Worm (Caenorhabditis elegans) whole organism, young adult: ENCODE results near the gene C04G6.13.

Source experiments
- C17E4.6 ChIP-seq: fragments of 200-800 bp; sonication (Bioruptor generic); IDR thresholded peaks from 2 replicates; pipeline ENCODE4 v1.3.6; 2022; ENCODE audit warnings: missing genetic modification reagents, missing genetic modification characterization, missing compliant biosample characterization
- F23B12.7 ChIP-seq: sonication (generic microtip); optimal IDR thresholded peaks from 2 replicates; lab custom pipeline; 2017; ENCODE audit warnings: missing genetic modification characterization, mild to moderate bottlenecking, missing compliant biosample characterization, antibody characterized with exemption, moderate library complexity; ENCODE audit not compliant: insufficient read depth
- F33H1.4 ChIP-seq: fragments of 200-800 bp; sonication (Bioruptor generic); IDR thresholded peaks from 2 replicates; pipeline ENCODE4 v1.3.6; 2022; ENCODE audit warnings: missing genetic modification reagents, missing genetic modification characterization, missing compliant biosample characterization
- F37B4.10 ChIP-seq: fragments of 200-800 bp; sonication (Bioruptor generic); IDR thresholded peaks from 2 replicates; pipeline ENCODE4 v1.3.6; 2022; ENCODE audit warnings: missing genetic modification characterization, missing compliant biosample characterization
- F49E8.2 ChIP-seq: sonication (generic microtip); optimal IDR thresholded peaks from 3 replicates; lab custom pipeline; 2017; ENCODE audit warnings: missing genetic modification characterization, mild to moderate bottlenecking, missing compliant biosample characterization, antibody characterized with exemption, moderate library complexity; ENCODE audit not compliant: insufficient read depth
- F57A8.1 ChIP-seq: fragments of 200-800 bp; sonication (Bioruptor generic); optimal IDR thresholded peaks from 2 replicates; lab custom pipeline; 2018; ENCODE audit warnings: mild to moderate bottlenecking, missing genetic modification characterization, moderate library complexity, missing compliant biosample characterization
- F57C9.4 ChIP-seq: sonication (generic microtip); optimal IDR thresholded peaks from 2 replicates; lab custom pipeline; 2017; ENCODE audit warnings: mild to moderate bottlenecking, missing genetic modification characterization, missing compliant biosample characterization
- Y53F4B.3 ChIP-seq: fragments of 200-800 bp; sonication (Bioruptor generic); IDR thresholded peaks from 2 replicates; pipeline ENCODE4 v1.3.6; 2022; ENCODE audit warnings: missing genetic modification reagents, missing genetic modification characterization, missing compliant biosample characterization
- ZK185.1 ChIP-seq: sonication (generic microtip); optimal IDR thresholded peaks from 2 replicates; lab custom pipeline; 2016; ENCODE audit warnings: mild to moderate bottlenecking, missing genetic modification characterization, missing compliant biosample characterization; ENCODE audit not compliant: poor library complexity, severe bottlenecking
- akir-1 ChIP-seq: fragments of 200-800 bp; sonication (Bioruptor generic); optimal IDR thresholded peaks from 2 replicates; lab custom pipeline; 2018; ENCODE audit warnings: mild to moderate bottlenecking, missing genetic modification characterization, moderate library complexity, missing compliant biosample characterization
- ama-1 ChIP-seq, 3 experiments: fragments of 150-350 bp in 1 of 3; sonication (generic microtip) in 2 of 3; optimal IDR thresholded peaks; 2 replicates each; lab custom pipeline; 2014 to 2018; ENCODE audit warnings: missing biosample characterization in 2 of 3, missing genetic modification characterization in 2 of 3, missing genetic modification reagents in 2 of 3
- attf-5 ChIP-seq: fragments of 200-800 bp; sonication (Bioruptor generic); optimal IDR thresholded peaks from 2 replicates; lab custom pipeline; 2018; ENCODE audit warnings: mild to moderate bottlenecking, missing genetic modification characterization, missing compliant biosample characterization
- cebp-1 ChIP-seq, 2 experiments: fragments of 200-800 bp in 1 of 2; sonication (Bioruptor generic) in 1 of 2; sonication (generic microtip) in 1 of 2; IDR thresholded peaks in 1 of 2; optimal IDR thresholded peaks in 1 of 2; 2 replicates each; pipeline versions ENCODE4 v1.3.6 to Lab custom; 2017 to 2022; ENCODE audit warnings: missing compliant biosample characterization in 2 of 2, missing genetic modification characterization in 2 of 2, mild to moderate bottlenecking in 1 of 2, missing genetic modification reagents in 1 of 2, moderate library complexity in 1 of 2
- ceh-27 ChIP-seq: fragments of 200-800 bp; sonication (Bioruptor generic); optimal IDR thresholded peaks from 2 replicates; lab custom pipeline; 2018; ENCODE audit warnings: mild to moderate bottlenecking, missing genetic modification characterization, moderate library complexity, missing compliant biosample characterization
- chd-7 ChIP-seq: sonication (generic microtip); optimal IDR thresholded peaks from 2 replicates; lab custom pipeline; 2016; ENCODE audit warnings: mild to moderate bottlenecking, missing genetic modification characterization, moderate library complexity, missing compliant biosample characterization
- die-1 ChIP-seq: sonication (generic microtip); optimal IDR thresholded peaks from 2 replicates; lab custom pipeline; 2016; ENCODE audit warnings: missing genotype, mild to moderate bottlenecking, missing genetic modification characterization, missing compliant biosample characterization
- dox-1 ChIP-seq: fragments of 200-800 bp; sonication (Bioruptor generic); IDR thresholded peaks from 2 replicates; pipeline ENCODE4 v1.3.6; 2022; ENCODE audit warnings: missing genetic modification reagents, missing genetic modification characterization, missing compliant biosample characterization
- dpl-1 ChIP-seq: fragments of 150-350 bp; optimal IDR thresholded peaks from 2 replicates; lab custom pipeline; 2014; ENCODE audit warnings: missing biosample characterization, missing genetic modification reagents, missing genetic modification characterization
- egl-44 ChIP-seq: fragments of 200-800 bp; sonication (Bioruptor generic); IDR thresholded peaks from 2 replicates; pipeline ENCODE4 v1.3.6; 2022; ENCODE audit warnings: missing genetic modification reagents, missing genetic modification characterization, missing compliant biosample characterization
- egrh-3 ChIP-seq: fragments of 200-800 bp; sonication (Bioruptor generic); IDR thresholded peaks from 2 replicates; pipeline ENCODE4 v1.3.6; 2022; ENCODE audit warnings: missing genetic modification reagents, missing genetic modification characterization, missing compliant biosample characterization
- fkh-3 ChIP-seq: sonication (generic microtip); optimal IDR thresholded peaks from 2 replicates; lab custom pipeline; 2016; ENCODE audit warnings: mild to moderate bottlenecking, missing genetic modification characterization, missing compliant biosample characterization
- him-1 ChIP-seq: sonication (generic microtip); optimal IDR thresholded peaks from 2 replicates; lab custom pipeline; 2016; ENCODE audit warnings: missing genotype, missing genetic modification reagents, missing genetic modification characterization, missing compliant biosample characterization
- hlh-26 ChIP-seq: fragments of 200-800 bp; sonication (Bioruptor generic); conservative IDR thresholded peaks from 2 replicates; pipeline ENCODE4 v1.3.6; 2022; ENCODE audit warnings: missing genetic modification reagents, missing genetic modification characterization, missing compliant biosample characterization
- hmg-1.2 ChIP-seq: fragments of 200-800 bp; sonication (Bioruptor generic); IDR thresholded peaks from 2 replicates; pipeline ENCODE4 v1.3.6; 2022; ENCODE audit warnings: missing genetic modification reagents, missing genetic modification characterization, missing compliant biosample characterization
- hmg-20 ChIP-seq: fragments of 200-800 bp; sonication (Bioruptor generic); IDR thresholded peaks from 2 replicates; pipeline ENCODE4 v1.3.6; 2022; ENCODE audit warnings: missing genetic modification reagents, missing genetic modification characterization, missing compliant biosample characterization
- hsf-1 ChIP-seq: fragments of 200-800 bp; sonication (Bioruptor generic); IDR thresholded peaks from 2 replicates; pipeline ENCODE4 v1.3.6; 2022; ENCODE audit warnings: missing genetic modification reagents, missing genetic modification characterization, missing compliant biosample characterization
- let-607 ChIP-seq, 2 experiments: fragments of 200-800 bp in 1 of 2; sonication (Bioruptor generic) in 1 of 2; sonication (generic microtip) in 1 of 2; optimal IDR thresholded peaks; 2 replicates each; lab custom pipeline; 2016 to 2018; ENCODE audit warnings: mild to moderate bottlenecking in 2 of 2, missing compliant biosample characterization in 2 of 2, missing genetic modification characterization in 2 of 2, moderate library complexity in 2 of 2, missing genotype in 1 of 2
- lin-35 ChIP-seq, 3 experiments: fragments of 150-350 bp in 2 of 3; sonication (generic microtip) in 1 of 3; optimal IDR thresholded peaks; 2 replicates each; lab custom pipeline; 2014 to 2018; ENCODE audit warnings: missing biosample characterization in 3 of 3, missing genetic modification characterization in 3 of 3, missing genetic modification reagents in 3 of 3
- lin-54 ChIP-seq: fragments of 200-800 bp; sonication (Bioruptor generic); optimal IDR thresholded peaks from 2 replicates; lab custom pipeline; 2018; ENCODE audit warnings: mild to moderate bottlenecking, missing genetic modification characterization, missing compliant biosample characterization
- lsl-1 ChIP-seq: fragments of 200-800 bp; sonication (Bioruptor generic); optimal IDR thresholded peaks from 2 replicates; lab custom pipeline; 2018; ENCODE audit warnings: mild to moderate bottlenecking, missing genetic modification characterization, moderate library complexity, missing compliant biosample characterization
- madf-6 ChIP-seq: fragments of 200-800 bp; sonication (Bioruptor generic); IDR thresholded peaks from 2 replicates; pipeline ENCODE4 v1.3.6; 2022; ENCODE audit warnings: missing genetic modification reagents, missing genetic modification characterization, missing compliant biosample characterization
- mel-28 ChIP-seq: sonication (generic microtip); optimal IDR thresholded peaks from 2 replicates; lab custom pipeline; 2016; ENCODE audit warnings: borderline replicate concordance, mild to moderate bottlenecking, missing genetic modification characterization, missing compliant biosample characterization
- nhr-80 ChIP-seq: sonication (generic microtip); optimal IDR thresholded peaks from 2 replicates; lab custom pipeline; 2016; ENCODE audit warnings: missing genetic modification characterization, missing compliant biosample characterization
- rcor-1 ChIP-seq: fragments of 200-800 bp; sonication (Bioruptor generic); IDR thresholded peaks from 2 replicates; pipeline ENCODE4 v1.3.6; 2022; ENCODE audit warnings: missing genetic modification reagents, missing genetic modification characterization, missing compliant biosample characterization
- sdz-38 ChIP-seq: sonication (generic microtip); optimal IDR thresholded peaks from 2 replicates; lab custom pipeline; 2016; ENCODE audit warnings: missing genotype, missing genetic modification characterization, missing compliant biosample characterization
- snpc-3.4 ChIP-seq: sonication (generic microtip); optimal IDR thresholded peaks from 2 replicates; lab custom pipeline; 2017; ENCODE audit warnings: missing genetic modification characterization, mild to moderate bottlenecking, missing compliant biosample characterization, antibody characterized with exemption, moderate library complexity, missing genotype, missing genetic modification reagents
- snpc-4 ChIP-seq, 5 experiments: fragments of 150-350 bp in 1 of 5; sonication (generic microtip) in 4 of 5; optimal IDR thresholded peaks; 2 replicates each; lab custom pipeline; 2014 to 2018; ENCODE audit warnings: missing genetic modification characterization in 5 of 5, missing biosample characterization in 3 of 5, antibody characterized with exemption in 2 of 5, mild to moderate bottlenecking in 2 of 5, missing compliant biosample characterization in 2 of 5, missing genotype in 2 of 5, moderate library complexity in 2 of 5, missing genetic modification reagents in 1 of 5
- sptf-2 ChIP-seq: fragments of 200-800 bp; sonication (Bioruptor generic); optimal IDR thresholded peaks from 2 replicates; lab custom pipeline; 2018; ENCODE audit warnings: mild to moderate bottlenecking, missing genetic modification characterization, missing compliant biosample characterization
- tbp1 ChIP-seq: fragments of 200-800 bp; sonication (Bioruptor generic); optimal IDR thresholded peaks from 2 replicates; lab custom pipeline; 2018; ENCODE audit warnings: mild to moderate bottlenecking, missing genetic modification characterization, missing compliant biosample characterization
- unc-62 ChIP-seq: fragments of 150-350 bp; optimal IDR thresholded peaks from 2 replicates; lab custom pipeline; 2014; ENCODE audit warnings: missing biosample characterization, missing genetic modification reagents, missing genetic modification characterization
- xnd-1 ChIP-seq: sonication (generic microtip); optimal IDR thresholded peaks from 2 replicates; lab custom pipeline; 2016; ENCODE audit warnings: missing genotype, missing genetic modification reagents, missing genetic modification characterization, missing compliant biosample characterization
- ztf-25 ChIP-seq: fragments of 200-800 bp; sonication (Bioruptor generic); IDR thresholded peaks from 2 replicates; pipeline ENCODE4 v1.3.6; 2022; ENCODE audit warnings: missing genetic modification reagents, missing genetic modification characterization, missing compliant biosample characterization

The C04G6.13 gene

ce11 chrII:5071265-5071664, 22.8 kb upstream of the C04G6.13 start, which contains the start of gene C27A2.7:
Gene C27A2.7 (minus strand): TSS chrII:5071365.
- TF ChIP-seq sdz-38 (tag; lab: Kevin White, UChicago): no peak
- TF ChIP-seq egl-44: no peak
- TF ChIP-seq xnd-1: no peak
- no peak for TF ChIP-seq F57A8.1 (GFP tag; lab: Kevin White, UChicago)
- no peak for TF ChIP-seq C17E4.6 (GFP tag; lab: Robert Waterston, UW)

- TF ChIP-seq lsl-1: peak; percentile 45
- no peak for TF ChIP-seq hlh-26 (GFP tag; lab: Robert Waterston, UW)
- peak; percentile 55 for TF ChIP-seq madf-6 (GFP tag; lab: Robert Waterston, UW)
- TF ChIP-seq mel-28 (tag; lab: Kevin White, UChicago): no peak
- peak; percentile 44 for TF ChIP-seq tbp1 (GFP tag; lab: Kevin White, UChicago)
- TF ChIP-seq hsf-1 (GFP tag; lab: Robert Waterston, UW): no peak
- peak; percentile 25 for TF ChIP-seq snpc-3.4 (tag; lab: Kevin White, UChicago)
- peak; percentile 11 for TF ChIP-seq attf-5 (GFP tag; lab: Kevin White, UChicago)
- no peak for TF ChIP-seq Y53F4B.3 (GFP tag; lab: Robert Waterston, UW)
- TF ChIP-seq fkh-3 (tag; lab: Kevin White, UChicago): no peak
- peak; percentile 40 for TF ChIP-seq lin-54 (GFP tag; lab: Kevin White, UChicago)
- TF ChIP-seq nhr-80 (tag; lab: Kevin White, UChicago): peak; percentile 49
- TF ChIP-seq snpc-4 (GFP tag; optimal IDR thresholded peaks at IDR 0.05; lab: Kevin White, UChicago): no peak
- TF ChIP-seq snpc-4 (tag; optimal IDR thresholded peaks at IDR 0.05; lab: Kevin White, UChicago): peak in 2 of 4 experiments; percentile 13 to 53
- no peak for TF ChIP-seq F49E8.2
- no peak for TF ChIP-seq egrh-3 (GFP tag; lab: Robert Waterston, UW)
- TF ChIP-seq sptf-2 (GFP tag; lab: Kevin White, UChicago): no peak
- no peak for TF ChIP-seq hmg-20
- peak; percentile 4 for TF ChIP-seq ZK185.1 (tag; lab: Kevin White, UChicago)
- peak; percentile 3 for TF ChIP-seq him-1 (tag; lab: Kevin White, UChicago)
- no peak for TF ChIP-seq lin-35 (GFP tag; optimal IDR thresholded peaks at IDR 0.05; lab: Kevin White, UChicago)
- peak; percentile 81 for TF ChIP-seq hmg-1.2 (GFP tag; lab: Robert Waterston, UW)
- TF ChIP-seq rcor-1 (GFP tag; lab: Robert Waterston, UW): no peak
- TF ChIP-seq F37B4.10: no peak
- no peak for TF ChIP-seq unc-62 (GFP tag; lab: Kevin White, UChicago)
- no peak for TF ChIP-seq egl-44
- TF ChIP-seq C17E4.6 (GFP tag; lab: Robert Waterston, UW): no peak
- TF ChIP-seq F33H1.4: peak; percentile 51
- TF ChIP-seq dpl-1 (GFP tag; lab: Kevin White, UChicago): no peak
- peak; percentile 54; the same call in 1 of the 2 replicates for TF ChIP-seq dox-1 (GFP tag; lab: Robert Waterston, UW)
- peak; percentile 30 for TF ChIP-seq ceh-27 (GFP tag; lab: Kevin White, UChicago)
- TF ChIP-seq cebp-1 (GFP tag; IDR thresholded peaks at IDR 0.05; lab: Robert Waterston, UW): peak; percentile 56; the same call in 1 of the 2 replicates
- peak; percentile 90 for TF ChIP-seq cebp-1 (tag; optimal IDR thresholded peaks at IDR 0.05; lab: Kevin White, UChicago)
- TF ChIP-seq F23B12.7 (tag; lab: Kevin White, UChicago): no peak
- no peak for TF ChIP-seq ztf-25 (GFP tag; lab: Robert Waterston, UW)
- no peak for TF ChIP-seq chd-7 (tag; lab: Kevin White, UChicago)
- TF ChIP-seq ama-1 (optimal IDR thresholded peaks at IDR 0.05; lab: Kevin White, UChicago): no peak
- no peak for TF ChIP-seq ama-1 (GFP tag; optimal IDR thresholded peaks at IDR 0.05; lab: Kevin White, UChicago)
- TF ChIP-seq let-607 (tag; optimal IDR thresholded peaks at IDR 0.05; lab: Kevin White, UChicago): no peak
- TF ChIP-seq die-1: no peak
- no peak for TF ChIP-seq akir-1
- no peak for TF ChIP-seq F57C9.4 (tag; lab: Kevin White, UChicago)
These were observed 12.7 kb upstream of the C04G6.13 start, which contains the start of gene dsh-2 for ce11 chrII:5081124-5081913. Gene dsh-2 (minus strand): TSS chrII:5081174.
